Fruit fly (Drosophila melanogaster): ENCODE measurements around the gene CG6126.

DNA sequence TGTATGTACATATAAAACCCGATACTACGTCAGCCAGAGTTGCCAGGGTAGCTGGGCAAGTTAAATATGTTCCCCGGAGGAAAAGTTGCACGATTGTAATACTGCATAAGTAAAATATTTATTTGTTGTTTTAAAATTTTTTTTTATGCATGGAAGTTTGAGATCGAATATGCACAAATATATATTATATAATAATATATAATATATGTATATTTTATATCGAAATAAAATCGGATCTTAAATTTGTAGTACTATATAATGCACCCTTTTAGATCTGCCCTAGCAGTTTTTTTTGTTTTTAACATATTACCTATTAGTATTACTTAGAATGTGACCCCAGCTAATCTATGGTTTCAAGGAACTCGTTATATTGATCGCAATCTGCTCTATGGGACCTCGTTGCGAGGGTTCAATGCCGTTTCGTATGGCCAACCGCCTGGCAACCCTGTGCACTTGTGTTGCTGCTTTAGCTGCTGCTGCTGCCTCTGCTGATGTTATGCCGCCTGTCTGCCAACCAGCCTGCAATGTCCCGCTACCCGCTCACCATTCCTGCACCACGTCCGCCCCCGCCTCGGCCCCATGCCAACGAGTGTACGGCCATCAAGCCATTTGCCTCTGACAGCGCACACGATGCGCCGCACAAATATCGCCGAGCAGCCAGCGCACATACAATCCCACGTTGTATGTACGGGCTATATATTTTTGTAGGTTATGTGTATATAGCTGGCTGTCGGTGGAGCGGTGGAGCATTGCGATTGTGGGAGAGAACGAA, 33.2 kb upstream of the CG6126 start:
- TF ChIP-seq usp (GFP tag; optimal IDR thresholded peaks at IDR 0.05) (no peak), CG8478 (optimal IDR thresholded peaks at IDR 0.05) (no peak)

Measured in whole organism.